Fruit fly (Drosophila melanogaster) whole organism, wandering third instar larva: ENCODE data around the gene Ent2.

Experiments
- Abd-B ChIP-seq: fragments of >200 bp; optimal IDR thresholded peaks from 2 replicates; lab custom pipeline; 2017; ENCODE audit warnings: missing biosample characterization, missing genetic modification characterization
- CG32264 ChIP-seq: fragments of 200-800 bp; sonication (Bioruptor generic); optimal IDR thresholded peaks from 2 replicates; lab custom pipeline; 2016; ENCODE audit warnings: missing biosample characterization, missing genetic modification characterization
- CrebA ChIP-seq: fragments of 200-800 bp; sonication (Bioruptor generic); optimal IDR thresholded peaks from 2 replicates; lab custom pipeline; 2016; ENCODE audit warnings: missing biosample characterization, mild to moderate bottlenecking, missing genetic modification characterization, borderline replicate concordance
- Dif ChIP-seq: fragments of 200-275, 200-300 bp; sonication (Bioruptor generic); optimal IDR thresholded peaks from 2 replicates; lab custom pipeline; 2018; ENCODE audit warnings: missing biosample characterization, missing genetic modification characterization; ENCODE audit not compliant: partially characterized antibody
- GATAd ChIP-seq: sonication (Bioruptor generic); optimal IDR thresholded peaks from 2 replicates; lab custom pipeline; 2016; ENCODE audit warnings: missing biosample characterization, missing genetic modification characterization
- HLH106 ChIP-seq: fragments of 200-800 bp; optimal IDR thresholded peaks from 3 replicates; lab custom pipeline; 2019; ENCODE audit warnings: missing biosample characterization, mild to moderate bottlenecking, missing genetic modification characterization, moderate library complexity
- Hnf4 ChIP-seq: fragments of 200-800 bp; sonication (Bioruptor generic); optimal IDR thresholded peaks from 2 replicates; lab custom pipeline; 2016; ENCODE audit warnings: missing biosample characterization, mild to moderate bottlenecking, missing genetic modification characterization
- Hr83 ChIP-seq: fragments of 200-300 bp; sonication (Bioruptor generic); optimal IDR thresholded peaks from 2 replicates; lab custom pipeline; 2016; ENCODE audit warnings: missing biosample characterization, mild to moderate bottlenecking, missing genetic modification characterization, moderate library complexity; ENCODE audit not compliant: poor library complexity, severe bottlenecking
- Jra ChIP-seq: sonication (Bioruptor generic); optimal IDR thresholded peaks from 2 replicates; lab custom pipeline; 2016; ENCODE audit warnings: missing biosample characterization, missing genetic modification characterization
- Mio ChIP-seq: sonication (Bioruptor generic); optimal IDR thresholded peaks from 2 replicates; lab custom pipeline; 2016; ENCODE audit warnings: missing biosample characterization, missing genetic modification characterization
- Myc ChIP-seq: fragments of >200 bp; optimal IDR thresholded peaks from 2 replicates; lab custom pipeline; 2017
- N ChIP-seq: fragments of >200 bp; optimal IDR thresholded peaks from 2 replicates; lab custom pipeline; 2018; ENCODE audit warnings: missing biosample characterization, missing external identifiers, missing genetic modification characterization
- OdsH ChIP-seq: fragments of 200-800 bp; sonication (Bioruptor generic); optimal IDR thresholded peaks from 2 replicates; lab custom pipeline; 2016; ENCODE audit warnings: missing biosample characterization, mild to moderate bottlenecking, missing genetic modification characterization
- Sp1 ChIP-seq: fragments of 200-800 bp; sonication (Bioruptor generic); optimal IDR thresholded peaks from 3 replicates; lab custom pipeline; 2019; ENCODE audit warnings: missing biosample characterization, mild to moderate bottlenecking, missing genetic modification characterization, moderate library complexity
- Vsx2 ChIP-seq: fragments of 200-300, 225-300 bp; sonication (Bioruptor generic); optimal IDR thresholded peaks from 2 replicates; lab custom pipeline; 2018; ENCODE audit warnings: missing biosample characterization, missing genetic modification characterization; ENCODE audit not compliant: partially characterized antibody
- br ChIP-seq: fragments of 200-800 bp; sonication (Bioruptor generic); optimal IDR thresholded peaks from 2 replicates; lab custom pipeline; 2016; ENCODE audit warnings: missing biosample characterization, missing genetic modification characterization
- brk ChIP-seq: fragments of 200-800 bp; sonication (Bioruptor generic); optimal IDR thresholded peaks from 2 replicates; lab custom pipeline; 2016; ENCODE audit warnings: missing biosample characterization, mild to moderate bottlenecking, missing genetic modification characterization
- dl ChIP-seq, 2 experiments: fragments of 175-275, 200-275 bp in 1 of 2; fragments of 200-275 bp in 1 of 2; sonication (Bioruptor generic); optimal IDR thresholded peaks; lab custom pipeline; 2018; ENCODE audit warnings: mild to moderate bottlenecking in 2 of 2, missing biosample characterization in 2 of 2, missing genetic modification characterization in 2 of 2, moderate library complexity in 2 of 2; ENCODE audit not compliant: partially characterized antibody in 2 of 2, insufficient read depth in 1 of 2
- dmrt93B ChIP-seq: fragments of 200-800 bp; sonication (Bioruptor generic); optimal IDR thresholded peaks from 2 replicates; lab custom pipeline; 2018; ENCODE audit warnings: missing biosample characterization, mild to moderate bottlenecking, missing genetic modification characterization
- dsf ChIP-seq: sonication (Bioruptor generic); optimal IDR thresholded peaks from 2 replicates; lab custom pipeline; 2016; ENCODE audit warnings: missing biosample characterization, missing genetic modification characterization, borderline replicate concordance
- ey ChIP-seq: fragments of 200-800 bp; sonication (Bioruptor generic); optimal IDR thresholded peaks from 2 replicates; lab custom pipeline; 2016; ENCODE audit warnings: missing biosample characterization, missing genetic modification characterization
- foxo ChIP-seq, 2 experiments: fragments of 200-800 bp; sonication (Bioruptor generic); optimal IDR thresholded peaks; 2 replicates in 1 of 2; 3 replicates in 1 of 2; lab custom pipeline; 2016 to 2017; ENCODE audit warnings: missing biosample characterization in 2 of 2, missing genetic modification characterization in 2 of 2
- h ChIP-seq: fragments of 200-800 bp; sonication (Bioruptor generic); optimal IDR thresholded peaks from 3 replicates; lab custom pipeline; 2016; ENCODE audit warnings: missing biosample characterization, mild to moderate bottlenecking, missing genetic modification characterization
- jim ChIP-seq: fragments of 175-275, 200-325 bp; sonication (Bioruptor generic); optimal IDR thresholded peaks from 2 replicates; lab custom pipeline; 2016; ENCODE audit warnings: missing biosample characterization, mild to moderate bottlenecking, missing genetic modification characterization
- pan ChIP-seq: fragments of >200 bp; optimal IDR thresholded peaks from 2 replicates; lab custom pipeline; 2017
- psq ChIP-seq: fragments of 200-800 bp; sonication (Bioruptor generic); optimal IDR thresholded peaks from 3 replicates; lab custom pipeline; 2017; ENCODE audit warnings: missing biosample characterization, mild to moderate bottlenecking, missing genetic modification characterization, moderate library complexity
- rgr ChIP-seq: fragments of 200-800 bp; sonication (Bioruptor generic); optimal IDR thresholded peaks from 3 replicates; lab custom pipeline; 2016; ENCODE audit warnings: missing biosample characterization, mild to moderate bottlenecking, missing genetic modification characterization
- sv ChIP-seq: fragments of 200-800 bp; sonication (Bioruptor generic); optimal IDR thresholded peaks from 3 replicates; lab custom pipeline; 2016; ENCODE audit warnings: missing biosample characterization, missing genetic modification characterization
- tai ChIP-seq: sonication (Bioruptor generic); optimal IDR thresholded peaks from 2 replicates; lab custom pipeline; 2016; ENCODE audit warnings: missing biosample characterization, missing genetic modification characterization
- woc ChIP-seq: sonication (Bioruptor generic); optimal IDR thresholded peaks from 2 replicates; lab custom pipeline; 2016; ENCODE audit warnings: missing biosample characterization, mild to moderate bottlenecking, missing genetic modification characterization

Gene Ent2

DNA sequence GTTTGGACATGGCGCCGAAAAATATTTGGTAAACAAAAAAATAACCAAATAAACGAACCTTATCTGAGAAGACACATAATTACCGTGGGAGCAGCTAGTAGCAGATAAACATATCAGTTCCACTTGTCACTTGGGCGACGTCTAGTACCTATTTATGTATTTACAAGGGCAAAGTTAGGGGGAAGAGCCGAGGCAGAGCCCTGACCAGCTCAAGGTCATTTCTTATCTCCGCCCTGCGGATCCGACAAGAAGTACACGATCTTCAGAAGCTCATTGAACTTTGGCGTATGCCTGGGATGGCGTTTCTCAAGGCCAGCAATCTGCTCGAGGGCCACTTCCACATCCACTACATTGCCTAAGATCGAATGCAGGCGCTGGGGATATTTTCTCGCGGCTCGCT lies 2.8 kb downstream of the Ent2 start:
- TF ChIP-seq psq (GFP tag; lab: Kevin White, UChicago) (no peak), Myc (lab: Kevin White, UChicago) (no peak), CG32264 (GFP tag; lab: Kevin White, UChicago) (no peak), foxo (GFP tag; optimal IDR thresholded peaks at IDR 0.05; lab: Kevin White, UChicago) (no peak), ey (GFP tag; lab: Kevin White, UChicago) (no peak), Dif (GFP tag; lab: Kevin White, UChicago) (no peak), Hr83 (no peak), Sp1 (GFP tag; lab: Kevin White, UChicago) (no peak), rgr (GFP tag; lab: Kevin White, UChicago) (no peak), dsf (GFP tag; lab: Kevin White, UChicago) (no peak), GATAd (GFP tag; lab: Kevin White, UChicago) (no peak), Mio (no peak), HLH106 (tag; lab: Kevin White, UChicago) (no peak), dmrt93B (GFP tag; lab: Kevin White, UChicago) (no peak), N (GFP tag; lab: Kevin White, UChicago) (no peak), pan (lab: Kevin White, UChicago) (no peak)

dm6 chr2L:6566020-6566687 lies 4.0 kb downstream of the Ent2 start, which contains the start of gene CG13766:
Gene CG13766, minus strand, starts transcription at chr2L:6566181.
- TF ChIP-seq woc (GFP tag; lab: Kevin White, UChicago): no peak
- TF ChIP-seq jim (GFP tag; lab: Kevin White, UChicago): no peak
- no peak for TF ChIP-seq Dif (GFP tag; lab: Kevin White, UChicago)
- no peak for TF ChIP-seq tai (GFP tag; lab: Kevin White, UChicago)
- no peak for TF ChIP-seq Vsx2 (GFP tag; lab: Kevin White, UChicago)
- TF ChIP-seq Myc (lab: Kevin White, UChicago): no peak
- TF ChIP-seq CG32264 (GFP tag; lab: Kevin White, UChicago): no peak
- no peak for TF ChIP-seq Sp1 (GFP tag; lab: Kevin White, UChicago)
- TF ChIP-seq foxo (GFP tag; optimal IDR thresholded peaks at IDR 0.05; lab: Kevin White, UChicago): no peak
- TF ChIP-seq OdsH (GFP tag; lab: Kevin White, UChicago): no peak
- TF ChIP-seq CrebA: no peak
- no peak for TF ChIP-seq Abd-B (GFP tag; lab: Kevin White, UChicago)
- no peak for TF ChIP-seq Hnf4
- TF ChIP-seq brk (GFP tag; lab: Kevin White, UChicago): no peak
- TF ChIP-seq GATAd (GFP tag; lab: Kevin White, UChicago): no peak
- TF ChIP-seq sv: no peak
- TF ChIP-seq h (GFP tag; lab: Kevin White, UChicago): no peak
- TF ChIP-seq pan (lab: Kevin White, UChicago): no peak

DNA sequence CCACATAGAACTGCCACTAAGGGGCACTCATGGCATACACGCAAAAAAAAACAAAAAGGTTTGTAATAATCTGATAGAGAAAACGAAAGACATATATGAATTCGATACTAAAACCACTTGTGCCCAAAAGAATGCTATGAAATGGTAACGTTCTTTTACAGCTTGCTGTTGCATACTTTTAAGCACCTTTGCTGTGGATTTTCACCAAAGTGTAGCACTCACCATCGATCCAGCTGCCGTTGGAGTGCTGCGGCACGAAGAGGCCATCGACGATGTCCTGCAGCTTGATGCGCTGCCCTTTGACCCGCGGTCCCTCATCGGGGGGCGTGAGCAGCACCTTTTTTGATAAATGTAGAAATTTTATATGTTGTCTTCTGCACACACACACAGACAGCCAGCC lies 16.9 kb downstream of the Ent2 start:
- TF ChIP-seq GATAd (GFP tag; lab: Kevin White, UChicago) (no peak), brk (GFP tag; lab: Kevin White, UChicago) (no peak), Jra (no peak), sv (no peak), dl (GFP tag; optimal IDR thresholded peaks at IDR 0.05; lab: Kevin White, UChicago; ENCODE audit: insufficient read depth in 1 of 2, partially characterized antibody in 2 of 2) (no peak), Mio (no peak), Sp1 (GFP tag; lab: Kevin White, UChicago) (no peak)
- TF ChIP-seq, all 38 proteins: peak for 0

DNA sequence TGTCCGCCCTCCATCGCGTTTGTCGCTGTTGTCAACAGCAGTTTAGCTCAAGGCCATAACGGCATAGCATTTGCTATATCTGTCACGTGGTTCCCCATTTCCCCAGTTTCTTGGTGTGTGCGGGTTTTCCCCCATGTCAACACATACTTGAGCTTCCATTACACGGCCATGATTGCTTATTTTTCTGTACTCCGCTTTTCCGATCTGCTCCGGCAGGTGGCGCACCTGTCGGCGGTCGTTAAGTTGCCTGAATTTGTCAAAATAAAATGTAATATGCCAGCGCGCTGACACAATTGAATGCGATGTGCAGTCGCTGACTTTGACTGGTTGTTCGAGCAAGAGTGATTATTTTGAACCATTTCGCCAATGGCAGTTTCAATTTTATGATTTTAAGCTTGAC lies 22.2 kb downstream of the Ent2 start:
- TF ChIP-seq Jra (no peak), CG32264 (GFP tag; lab: Kevin White, UChicago) (no peak), Hnf4 (no peak)
- TF ChIP-seq, all 38 proteins: peak for 0

DNA sequence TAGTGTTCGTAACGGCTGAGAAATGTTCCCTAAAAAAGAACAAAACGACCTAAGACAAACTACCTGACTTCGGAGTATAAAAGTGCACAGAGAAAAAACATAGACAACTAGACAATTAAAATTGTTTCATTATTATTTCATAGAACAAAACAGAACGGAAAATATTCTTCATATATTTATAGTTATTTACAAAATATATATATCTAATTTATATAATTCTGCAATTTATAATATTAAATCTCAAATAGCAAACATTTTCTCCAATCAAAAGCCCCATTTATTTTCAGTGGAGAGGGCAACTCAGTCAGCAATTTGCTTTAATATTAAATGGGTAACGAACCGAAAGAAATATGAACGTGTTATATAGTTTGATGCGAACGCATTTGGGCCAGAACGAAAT lies 32.9 kb downstream of the Ent2 start:
- TF ChIP-seq tai (GFP tag; lab: Kevin White, UChicago): no peak
- TF ChIP-seq br (GFP tag; lab: Kevin White, UChicago): no peak
- TF ChIP-seq dmrt93B (GFP tag; lab: Kevin White, UChicago): no peak
- TF ChIP-seq Mio: no peak
- TF ChIP-seq psq (GFP tag; lab: Kevin White, UChicago): no peak
- no peak for TF ChIP-seq Hr83
- TF ChIP-seq woc (GFP tag; lab: Kevin White, UChicago): no peak
- TF ChIP-seq pan (lab: Kevin White, UChicago): no peak
